Worm (Caenorhabditis elegans): ENCODE data around the gene btb-17.

The btb-17 gene

DNA sequence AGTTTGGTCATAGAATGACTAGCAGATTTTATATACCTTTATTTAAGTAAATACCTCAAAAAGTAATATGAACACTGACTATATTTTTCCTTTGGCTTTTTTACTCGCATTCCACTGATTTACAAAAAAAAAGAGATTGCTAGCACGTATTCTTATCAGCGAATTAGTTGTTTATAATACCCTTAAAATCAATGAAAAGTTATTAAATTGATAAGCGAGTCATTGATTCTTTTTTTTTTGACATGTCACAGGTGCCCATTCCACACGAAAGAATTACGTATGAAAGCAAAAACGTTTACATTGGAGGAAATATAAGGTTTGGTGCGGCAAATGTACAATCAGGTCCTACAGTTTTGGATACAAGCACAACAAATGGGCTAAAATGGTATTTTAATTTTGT, at the start of gene btb-17:
Gene btb-17, plus strand, starts transcription at position 213 of the 400 bp plus-strand sequence.
- TF ChIP-seq gmeb-1 (tag; optimal IDR thresholded peaks at IDR 0.05), result peak; percentile 9
- no peak for TF ChIP-seq peb-1 (tag; optimal IDR thresholded peaks at IDR 0.05)
- TF ChIP-seq fos-1 (tag; optimal IDR thresholded peaks at IDR 0.05), result peak; percentile 58

DNA sequence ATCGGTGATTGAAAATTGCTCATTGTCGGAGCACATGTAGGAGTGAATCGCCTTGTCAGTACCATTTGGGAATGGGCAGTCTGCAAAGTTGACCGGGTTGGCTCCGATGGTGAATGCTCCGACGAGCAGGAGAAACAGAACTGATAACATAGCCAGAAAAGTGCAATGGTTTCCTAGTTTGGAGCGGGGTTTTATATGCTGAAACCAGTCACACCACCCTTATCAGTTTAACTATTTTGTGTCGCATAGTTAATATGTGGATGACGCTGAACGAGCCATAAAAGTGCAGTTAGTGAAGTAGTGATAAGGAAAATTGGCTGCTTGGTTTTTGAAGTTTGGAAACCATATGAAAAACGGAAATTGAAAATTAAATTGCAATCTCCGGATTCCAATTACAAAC, 49.4 kb upstream of the btb-17 start, which contains the start of gene C17F4.7:
Gene C17F4.7, minus strand, starts transcription at position 180 of the 400 bp plus-strand sequence.
- peak; percentile 52 for TF ChIP-seq sma-9 (GFP tag; optimal IDR thresholded peaks at IDR 0.05)
- no peak for TF ChIP-seq sma-9 (tag; optimal IDR thresholded peaks at IDR 0.05)
- TF ChIP-seq ztf-11 (tag; optimal IDR thresholded peaks at IDR 0.05), result no peak
- TF ChIP-seq nhr-23 (tag; optimal IDR thresholded peaks at IDR 0.05), result no peak
- TF ChIP-seq ztf-4 (tag; optimal IDR thresholded peaks at IDR 0.05), result no peak
- TF ChIP-seq gmeb-1 (tag; optimal IDR thresholded peaks at IDR 0.05), result peak; percentile 29
- TF ChIP-seq fos-1 (tag; optimal IDR thresholded peaks at IDR 0.05), result peak; percentile 69
- TF ChIP-seq F13H6.1 (tag; optimal IDR thresholded peaks at IDR 0.05), result peak; percentile 2
- TF ChIP-seq nhr-21 (tag; optimal IDR thresholded peaks at IDR 0.05), result no peak
- TF ChIP-seq dmd-4 (tag; optimal IDR thresholded peaks at IDR 0.05), result no peak
- TF ChIP-seq crh-2 (tag; optimal IDR thresholded peaks at IDR 0.05), result peak; percentile 87
- TF ChIP-seq sma-3 (GFP tag; optimal IDR thresholded peaks at IDR 0.05), result peak; percentile 9
- TF ChIP-seq mbf-1 (tag; optimal IDR thresholded peaks at IDR 0.05), result no peak
- TF ChIP-seq nhr-10 (tag; optimal IDR thresholded peaks at IDR 0.05), result no peak
- no peak for TF ChIP-seq ZK546.5 (tag; optimal IDR thresholded peaks at IDR 0.05)

DNA sequence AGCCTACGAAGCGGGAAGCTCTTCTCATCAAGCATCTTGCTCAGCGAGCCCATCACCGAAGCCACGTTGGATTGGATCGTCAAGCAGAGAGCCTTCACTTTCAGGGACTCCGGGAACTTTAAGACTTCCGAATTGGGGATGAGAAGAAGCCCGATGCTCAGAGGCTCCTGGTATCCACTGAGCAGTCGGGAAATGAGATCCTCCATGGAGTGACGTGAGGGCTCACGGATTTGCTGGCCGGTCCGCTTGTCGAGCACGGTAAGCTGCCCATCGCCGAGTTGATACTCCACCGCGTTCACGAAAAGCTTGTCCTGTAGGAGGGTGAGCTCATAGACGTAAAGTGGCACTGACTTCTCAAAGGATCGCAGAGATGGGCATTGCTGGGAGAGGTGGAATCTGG, 47.6 kb upstream of the btb-17 start:
- no peak for TF ChIP-seq Y55F3AM.14 (GFP tag; optimal IDR thresholded peaks at IDR 0.05)
- no peak for TF ChIP-seq ceh-16 (tag; optimal IDR thresholded peaks at IDR 0.05)
- no peak for TF ChIP-seq unc-55 (GFP tag; optimal IDR thresholded peaks at IDR 0.05)
- TF ChIP-seq C34F6.9 (tag; optimal IDR thresholded peaks at IDR 0.05), result no peak
- TF ChIP-seq nhr-12 (tag; optimal IDR thresholded peaks at IDR 0.05), result no peak
- TF ChIP-seq ama-1 (optimal IDR thresholded peaks at IDR 0.05), result no peak
- TF ChIP-seq peb-1 (tag; optimal IDR thresholded peaks at IDR 0.05), result no peak
- no peak for TF ChIP-seq elt-1 (tag; optimal IDR thresholded peaks at IDR 0.05)
- no peak for TF ChIP-seq nhr-11 (tag; optimal IDR thresholded peaks at IDR 0.05)
- no peak for TF ChIP-seq nhr-77 (tag; optimal IDR thresholded peaks at IDR 0.05)
- no peak for TF ChIP-seq nhr-129 (tag; optimal IDR thresholded peaks at IDR 0.05)
- no peak for TF ChIP-seq nhr-10 (tag; optimal IDR thresholded peaks at IDR 0.05)
- no peak for TF ChIP-seq unc-62 (GFP tag; optimal IDR thresholded peaks at IDR 0.05)
- TF ChIP-seq ZK546.5 (tag; optimal IDR thresholded peaks at IDR 0.05), result no peak
- TF ChIP-seq dmd-4 (tag; optimal IDR thresholded peaks at IDR 0.05), result no peak
- no peak for TF ChIP-seq fos-1 (tag; optimal IDR thresholded peaks at IDR 0.05)

DNA sequence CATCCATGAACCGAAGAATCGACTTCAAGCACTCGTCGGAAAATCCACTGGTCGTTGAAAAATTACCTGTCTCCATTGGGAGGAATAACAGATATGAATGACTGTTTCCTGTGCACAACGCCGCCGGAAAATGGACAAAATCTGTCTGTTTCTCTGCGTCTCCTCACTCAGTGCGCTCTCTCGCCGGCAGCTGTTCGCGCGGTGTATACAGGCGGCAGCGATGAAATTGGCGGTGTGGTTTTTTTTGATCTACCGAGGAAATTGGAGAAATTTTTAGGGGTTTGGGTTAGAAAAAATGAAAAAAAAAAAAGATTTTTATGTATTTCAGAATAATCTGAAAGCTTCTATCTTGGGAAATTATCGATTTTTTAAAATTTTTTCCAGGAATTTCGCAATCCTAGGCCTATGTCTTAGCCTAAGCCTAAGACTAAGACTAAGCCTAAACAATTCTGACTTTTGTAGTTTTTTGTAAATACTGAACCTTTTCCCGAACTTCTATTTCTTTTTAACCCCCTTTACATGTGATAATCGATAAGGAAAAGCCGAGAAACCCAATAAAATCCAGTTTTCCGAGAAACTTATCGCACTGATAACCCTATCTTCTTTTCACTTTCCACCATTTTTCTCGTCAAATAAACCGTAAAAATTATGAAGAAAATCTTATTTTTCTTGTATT, 47.0 kb upstream of the btb-17 start, which contains the start of the genes fbxc-50 and C17F4.2:
Gene fbxc-50, minus strand, starts transcription at position 81 of the 676 bp plus-strand sequence.
Gene C17F4.2, plus strand, starts transcription at position 626 of the 676 bp plus-strand sequence.
- TF ChIP-seq crh-2 (tag; optimal IDR thresholded peaks at IDR 0.05) (no peak), skn-1 (tag; optimal IDR thresholded peaks at IDR 0.05) (no peak), mab-5 (tag; optimal IDR thresholded peaks at IDR 0.05) (no peak), C34F6.9 (tag; optimal IDR thresholded peaks at IDR 0.05) (no peak), nhr-12 (tag; optimal IDR thresholded peaks at IDR 0.05) (no peak), lin-39 (tag; optimal IDR thresholded peaks at IDR 0.05) (no peak), nhr-6 (tag; optimal IDR thresholded peaks at IDR 0.05) (no peak), lin-11 (tag; optimal IDR thresholded peaks at IDR 0.05) (no peak), nhr-10 (tag; optimal IDR thresholded peaks at IDR 0.05) (no peak), lsy-2 (tag; optimal IDR thresholded peaks at IDR 0.05) (no peak), nhr-25 (tag; optimal IDR thresholded peaks at IDR 0.05) (no peak), sma-3 (GFP tag; optimal IDR thresholded peaks at IDR 0.05) (no peak), elt-3 (tag; optimal IDR thresholded peaks at IDR 0.05) (no peak), unc-39 (tag; optimal IDR thresholded peaks at IDR 0.05) (no peak), gmeb-1 (tag; optimal IDR thresholded peaks at IDR 0.05) (no peak), mdl-1 (tag; optimal IDR thresholded peaks at IDR 0.05) (no peak), ZK546.5 (tag; optimal IDR thresholded peaks at IDR 0.05) (no peak), unc-55 (GFP tag; optimal IDR thresholded peaks at IDR 0.05) (no peak), mbf-1 (tag; optimal IDR thresholded peaks at IDR 0.05) (no peak), R02D3.7 (tag; optimal IDR thresholded peaks at IDR 0.05) (no peak)
